Fruit fly (Drosophila melanogaster) whole organism, embryonic: ENCODE data around the gene CG43248.

Source experiments
- Antp ChIP-seq: fragments of 200-800 bp; sonication (Bioruptor generic); optimal IDR thresholded peaks from 3 replicates; lab custom pipeline; 2016; ENCODE audit warnings: missing biosample characterization, missing genetic modification characterization
- CG11560 ChIP-seq: fragments of 200-800 bp; sonication (Bioruptor generic); IDR thresholded peaks from 3 replicates; pipeline ENCODE4 v1.3.6; 2022; ENCODE audit warnings: missing biosample characterization, missing genetic modification characterization
- CG12391 ChIP-seq: fragments of 200-800 bp; sonication (Bioruptor generic); optimal IDR thresholded peaks from 3 replicates; lab custom pipeline; 2018; ENCODE audit warnings: missing biosample characterization, mild to moderate bottlenecking, missing genetic modification characterization, moderate library complexity
- CG14710 ChIP-seq: fragments of 200-800 bp; sonication (Bioruptor generic); optimal IDR thresholded peaks from 3 replicates; lab custom pipeline; 2019; ENCODE audit warnings: missing biosample characterization, mild to moderate bottlenecking, missing genetic modification characterization, moderate library complexity
- CG15696 ChIP-seq: fragments of 200-800 bp; sonication (Bioruptor generic); optimal IDR thresholded peaks from 2 replicates; lab custom pipeline; 2019; ENCODE audit warnings: missing biosample characterization, mild to moderate bottlenecking, missing genetic modification characterization, moderate library complexity
- CG16813 ChIP-seq: fragments of 200-800 bp; sonication (Bioruptor generic); IDR thresholded peaks from 3 replicates; pipeline ENCODE4 v1.3.6; 2022; ENCODE audit warnings: missing biosample characterization, missing genetic modification characterization; ENCODE audit not compliant: partially characterized antibody
- CG18764 ChIP-seq: fragments of 200-800 bp; sonication (Bioruptor generic); optimal IDR thresholded peaks from 3 replicates; lab custom pipeline; 2016; ENCODE audit warnings: missing biosample characterization, missing genetic modification characterization
- CG2199 ChIP-seq: fragments of 200-800 bp; sonication (Bioruptor generic); IDR thresholded peaks from 3 replicates; pipeline ENCODE4 v1.3.6; 2022; ENCODE audit warnings: missing biosample characterization, missing genetic modification characterization
- CG2875 ChIP-seq: fragments of 200-800 bp; sonication (Bioruptor generic); optimal IDR thresholded peaks from 2 replicates; lab custom pipeline; 2017; ENCODE audit warnings: missing biosample characterization, mild to moderate bottlenecking, missing genetic modification characterization, missing genetic modification reagents
- CG33213 ChIP-seq: fragments of 200-800 bp; sonication (Bioruptor generic); optimal IDR thresholded peaks from 3 replicates; lab custom pipeline; 2016; ENCODE audit warnings: missing biosample characterization, missing genetic modification characterization
- CG34376 ChIP-seq: fragments of 200-800 bp; sonication (Bioruptor generic); optimal IDR thresholded peaks from 2 replicates; lab custom pipeline; 2018; ENCODE audit warnings: missing biosample characterization, mild to moderate bottlenecking, missing genetic modification characterization
- CG3726 ChIP-seq: fragments of 200-800 bp; sonication (Bioruptor generic); IDR thresholded peaks from 3 replicates; pipeline ENCODE4, ENCODE4 v1.3.6; 2022; ENCODE audit warnings: missing biosample characterization, missing genetic modification characterization
- CG3838 ChIP-seq: fragments of 200-800 bp; sonication (Bioruptor generic); optimal IDR thresholded peaks from 3 replicates; lab custom pipeline; 2016; ENCODE audit warnings: missing biosample characterization, missing genetic modification characterization
- CG4360 ChIP-seq: fragments of 200-800 bp; sonication (Bioruptor generic); IDR thresholded peaks from 2 replicates; pipeline ENCODE4 v1.3.6; 2022; ENCODE audit warnings: missing biosample characterization, missing genetic modification characterization
- CG8290 ChIP-seq, 3 experiments: fragments of 200-800 bp; sonication (Bioruptor generic); optimal IDR thresholded peaks; 2 replicates each; lab custom pipeline; 2016 to 2019; ENCODE audit warnings: missing biosample characterization in 3 of 3, missing genetic modification characterization in 3 of 3, mild to moderate bottlenecking in 2 of 3, moderate library complexity in 1 of 3
- CG8359 ChIP-seq: fragments of 200-800 bp; sonication (Bioruptor generic); optimal IDR thresholded peaks from 2 replicates; lab custom pipeline; 2017; ENCODE audit warnings: missing biosample characterization, mild to moderate bottlenecking, missing genetic modification characterization, borderline replicate concordance
- CG8388 ChIP-seq: fragments of 200-800 bp; sonication (Bioruptor generic); optimal IDR thresholded peaks from 2 replicates; lab custom pipeline; 2019; ENCODE audit warnings: missing biosample characterization, mild to moderate bottlenecking, missing genetic modification characterization, moderate library complexity
- CG9609 ChIP-seq: fragments of 200-800 bp; sonication (Bioruptor generic); optimal IDR thresholded peaks from 3 replicates; lab custom pipeline; 2016; ENCODE audit warnings: missing biosample characterization, missing genetic modification characterization
- GATAe ChIP-seq: fragments of 200-800 bp; sonication (Bioruptor generic); conservative IDR thresholded peaks from 2 replicates; pipeline ENCODE4 v1.3.6; 2022; ENCODE audit warnings: missing biosample characterization, missing genetic modification characterization
- H2.0 ChIP-seq: fragments of 200-800 bp; sonication (Bioruptor generic); IDR thresholded peaks from 2 replicates; pipeline ENCODE4 v1.3.6; 2022; ENCODE audit warnings: missing biosample characterization, missing genetic modification characterization
- Kr ChIP-seq: fragments of 200-800 bp; sonication (Bioruptor generic); optimal IDR thresholded peaks from 2 replicates; lab custom pipeline; 2017; ENCODE audit warnings: missing biosample characterization, mild to moderate bottlenecking, missing genetic modification characterization
- Max ChIP-seq: fragments of 200-800 bp; sonication (Bioruptor generic); optimal IDR thresholded peaks from 2 replicates; lab custom pipeline; 2016; ENCODE audit warnings: missing biosample characterization, mild to moderate bottlenecking, missing genetic modification characterization
- Med ChIP-seq: fragments of 200-800 bp; sonication (Bioruptor generic); peaks from one replicate; lab custom pipeline; 2016; ENCODE audit warnings: missing biosample characterization, missing genetic modification characterization, mild to moderate bottlenecking, inconsistent platforms, moderate library complexity
- Scr ChIP-seq: fragments of 200-800 bp; sonication (Bioruptor generic); IDR thresholded peaks from 2 replicates; pipeline ENCODE4 v1.3.6; 2022; ENCODE audit warnings: missing biosample characterization, missing genetic modification characterization; ENCODE audit not compliant: partially characterized antibody
- Stat92E ChIP-seq, 3 experiments: fragments of >200 bp in 2 of 3; fragments of 200-800 bp in 1 of 3; sonication (Bioruptor generic) in 1 of 3; optimal IDR thresholded peaks; 2 replicates each; lab custom pipeline; 2017 to 2019; ENCODE audit warnings: missing biosample characterization in 3 of 3, missing genetic modification characterization in 3 of 3, mild to moderate bottlenecking in 1 of 3, moderate library complexity in 1 of 3
- ab ChIP-seq: fragments of 200-800 bp; sonication (Bioruptor generic); optimal IDR thresholded peaks from 2 replicates; lab custom pipeline; 2016; ENCODE audit warnings: missing biosample characterization, missing genetic modification characterization
- chinmo ChIP-seq: fragments of 200-800 bp; sonication (Bioruptor generic); IDR thresholded peaks from 4 replicates; pipeline ENCODE4 v1.3.6; 2022; ENCODE audit warnings: missing biosample characterization, missing genetic modification characterization; ENCODE audit not compliant: partially characterized antibody
- eve ChIP-seq, 2 experiments: fragments of >200 bp; optimal IDR thresholded peaks; 2 replicates each; lab custom pipeline; 2017; ENCODE audit warnings: missing biosample characterization in 2 of 2, missing genetic modification characterization in 2 of 2
- exex ChIP-seq: fragments of 200-800 bp; sonication (Bioruptor generic); optimal IDR thresholded peaks from 4 replicates; lab custom pipeline; 2018; ENCODE audit warnings: missing biosample characterization, mild to moderate bottlenecking, missing genetic modification characterization, moderate library complexity
- grn ChIP-seq: fragments of 200-800 bp; sonication (Bioruptor generic); optimal IDR thresholded peaks from 3 replicates; lab custom pipeline; 2017; ENCODE audit warnings: missing biosample characterization, missing genetic modification characterization
- ken ChIP-seq: fragments of 200-800 bp; sonication (Bioruptor generic); IDR thresholded peaks from 3 replicates; pipeline ENCODE4 v1.3.6; 2022; ENCODE audit warnings: missing biosample characterization, missing genetic modification characterization
- mirr ChIP-seq: fragments of 200-800 bp; sonication (Bioruptor generic); optimal IDR thresholded peaks from 3 replicates; lab custom pipeline; 2018; ENCODE audit warnings: missing biosample characterization, mild to moderate bottlenecking, missing genetic modification characterization
- p53 ChIP-seq: fragments of 200-800 bp; sonication (Bioruptor generic); optimal IDR thresholded peaks from 2 replicates; lab custom pipeline; 2016; ENCODE audit warnings: missing biosample characterization, missing genetic modification characterization
- row ChIP-seq: fragments of 200-800 bp; sonication (Bioruptor generic); IDR thresholded peaks from 3 replicates; pipeline ENCODE4 v1.3.6; 2022; ENCODE audit warnings: missing biosample characterization, missing genetic modification characterization
- sd ChIP-seq: fragments of 200-800 bp; sonication (Bioruptor generic); optimal IDR thresholded peaks from 3 replicates; lab custom pipeline; 2018; ENCODE audit warnings: missing biosample characterization, mild to moderate bottlenecking, missing genetic modification characterization, moderate library complexity
- sug ChIP-seq: fragments of 200-800 bp; optimal IDR thresholded peaks from 2 replicates; lab custom pipeline; 2019; ENCODE audit warnings: missing biosample characterization, mild to moderate bottlenecking, missing genetic modification characterization, moderate library complexity
- twi ChIP-seq: fragments of 200-800 bp; optimal IDR thresholded peaks from 2 replicates; lab custom pipeline; 2019; ENCODE audit warnings: missing biosample characterization, mild to moderate bottlenecking, missing genetic modification characterization, moderate library complexity
- zf30C ChIP-seq: fragments of 200-800 bp; sonication (Bioruptor generic); optimal IDR thresholded peaks from 3 replicates; lab custom pipeline; 2018; ENCODE audit warnings: missing biosample characterization, mild to moderate bottlenecking, missing genetic modification characterization
- zfh1 ChIP-seq: fragments of 200-800 bp; sonication (Bioruptor generic); IDR thresholded peaks from 3 replicates; pipeline ENCODE4 v1.3.6; 2022; ENCODE audit warnings: missing biosample characterization, missing genetic modification characterization

The CG43248 gene

DNA sequence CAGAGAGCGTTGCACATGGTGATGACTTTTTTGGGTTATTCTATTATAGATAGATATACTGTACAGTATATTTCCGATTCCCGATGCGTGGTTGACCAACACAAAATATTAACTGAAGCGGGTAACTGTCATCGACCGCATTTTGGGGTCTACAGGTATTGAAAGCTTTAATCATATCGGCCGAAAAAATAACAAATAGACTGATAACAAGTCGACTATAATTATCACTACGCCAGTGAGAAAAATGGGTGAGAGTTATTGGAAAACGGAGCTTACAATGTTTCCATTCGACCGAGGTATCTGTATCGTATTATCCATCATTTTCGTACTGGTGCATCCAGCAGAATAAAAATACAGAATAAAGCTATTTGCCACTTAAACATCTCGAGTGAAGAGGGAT is 12.9 kb downstream of the CG43248 start (continued):
- TF ChIP-seq CG8359 (GFP tag; lab: Kevin White, UChicago) (no peak), CG8388 (no peak), Antp (GFP tag; lab: Kevin White, UChicago) (no peak), exex (tag; lab: Kevin White, UChicago) (peak; percentile 76), Med (peak; percentile 29), CG9609 (GFP tag; lab: Kevin White, UChicago) (no peak)

dm6 chr3L:15517508-15517907 is 13.8 kb downstream of the CG43248 start:
- TF ChIP-seq CG8290 (GFP tag; optimal IDR thresholded peaks at IDR 0.05; lab: Kevin White, UChicago) (no peak), CG8290 (tag; optimal IDR thresholded peaks at IDR 0.05; lab: Kevin White, UChicago) (peak in 1 of 2 experiments; percentile 25), CG3726 (GFP tag; lab: Robert Waterston, UW) (no peak), zf30C (GFP tag; lab: Kevin White, UChicago) (peak; percentile 87), CG18764 (no peak), CG14710 (tag; lab: Kevin White, UChicago) (no peak), H2.0 (0 out of 2 replicates have a peak, but pooled peaks have one; percentile 18), CG33213 (no peak), Kr (no peak), Med (peak; percentile 18), exex (tag; lab: Kevin White, UChicago) (peak; percentile 93), zfh1 (0 out of 3 replicates have a peak, but pooled peaks have one; percentile 24), Max (GFP tag; lab: Kevin White, UChicago) (no peak), CG2875 (GFP tag; lab: Kevin White, UChicago) (no peak), sug (tag; lab: Kevin White, UChicago) (peak; percentile 9), grn (GFP tag; lab: Kevin White, UChicago) (peak; percentile 8), CG4360 (GFP tag; lab: Robert Waterston, UW) (no peak), Scr (no peak), CG2199 (peak; percentile 84; the same call in 2 of the 3 replicates), p53 (GFP tag; lab: Kevin White, UChicago) (no peak), GATAe (peak; percentile 72), CG34376 (GFP tag; lab: Kevin White, UChicago) (peak; percentile 25), CG3838 (GFP tag; lab: Kevin White, UChicago) (no peak), Stat92E (GFP tag; optimal IDR thresholded peaks at IDR 0.05; lab: Kevin White, UChicago) (no peak), CG15696 (tag; lab: Kevin White, UChicago) (peak; percentile 12), CG8388 (peak; percentile 39), mirr (peak; percentile 12), CG12391 (tag; lab: Kevin White, UChicago) (no peak), twi (tag; lab: Kevin White, UChicago) (no peak), chinmo (GFP tag; lab: Robert Waterston, UW) (no peak), row (peak; percentile 39; the same call in 2 of the 3 replicates), sd (peak; percentile 55), CG16813 (GFP tag; lab: Robert Waterston, UW) (no peak), ken (GFP tag; lab: Robert Waterston, UW) (no peak), Antp (GFP tag; lab: Kevin White, UChicago) (no peak), CG11560 (tag; lab: Robert Waterston, UW) (no peak), ab (no peak), eve (GFP tag; optimal IDR thresholded peaks at IDR 0.05; lab: Kevin White, UChicago) (peak in 1 of 2 experiments; percentile 33)
